Fruit fly (Drosophila melanogaster): ENCODE results near the gene CG5131.

CG5131 gene

dm6 chr2L:17466950-17467349, 17.4 kb upstream of the CG5131 start:
- TF ChIP-seq lola (GFP tag; optimal IDR thresholded peaks at IDR 0.05) = no peak
- no peak for TF ChIP-seq sv (GFP tag; optimal IDR thresholded peaks at IDR 0.05)
- TF ChIP-seq rgr (GFP tag; optimal IDR thresholded peaks at IDR 0.05) = peak; percentile 1
- no peak for TF ChIP-seq psq (GFP tag; optimal IDR thresholded peaks at IDR 0.05)
- TF ChIP-seq usp (GFP tag; optimal IDR thresholded peaks at IDR 0.05) = no peak
- TF ChIP-seq foxo (GFP tag; optimal IDR thresholded peaks at IDR 0.05) = peak in 1 of 2 experiments; percentile 28
- TF ChIP-seq Hr83 (GFP tag; optimal IDR thresholded peaks at IDR 0.05; ENCODE audit: poor library complexity, severe bottlenecking) = no peak
- no peak for TF ChIP-seq CG32264 (GFP tag; optimal IDR thresholded peaks at IDR 0.05)
- TF ChIP-seq fru (GFP tag; optimal IDR thresholded peaks at IDR 0.05) = peak; percentile 28

dm6 chr2L:17470630-17471029, 13.7 kb upstream of the CG5131 start:
- TF ChIP-seq Hr83 (GFP tag; optimal IDR thresholded peaks at IDR 0.05; ENCODE audit: poor library complexity, severe bottlenecking) (peak; percentile 89), Sp1 (GFP tag; optimal IDR thresholded peaks at IDR 0.05) (peak; percentile 20), br (GFP tag; optimal IDR thresholded peaks at IDR 0.05) (peak; percentile 32), h (GFP tag; optimal IDR thresholded peaks at IDR 0.05) (peak; percentile 69), CG9705 (GFP tag; optimal IDR thresholded peaks at IDR 0.05) (peak; percentile 19), N (GFP tag; optimal IDR thresholded peaks at IDR 0.05) (no peak), Abd-B (GFP tag; optimal IDR thresholded peaks at IDR 0.05) (no peak), Vsx2 (GFP tag; optimal IDR thresholded peaks at IDR 0.05; ENCODE audit: partially characterized antibody) (no peak), brk (GFP tag; optimal IDR thresholded peaks at IDR 0.05) (no peak), Dif (GFP tag; optimal IDR thresholded peaks at IDR 0.05; ENCODE audit: partially characterized antibody) (no peak), GATAd (GFP tag; optimal IDR thresholded peaks at IDR 0.05) (no peak), sv (GFP tag; optimal IDR thresholded peaks at IDR 0.05) (no peak), pan (optimal IDR thresholded peaks at IDR 0.05) (no peak), jim (GFP tag; optimal IDR thresholded peaks at IDR 0.05) (peak; percentile 36), fru (GFP tag; optimal IDR thresholded peaks at IDR 0.05) (no peak), woc (GFP tag; optimal IDR thresholded peaks at IDR 0.05) (no peak), Myc (optimal IDR thresholded peaks at IDR 0.05) (no peak), dl (GFP tag; optimal IDR thresholded peaks at IDR 0.05; ENCODE audit: insufficient read depth in 1 of 2, partially characterized antibody in 2 of 2) (no peak), sage (GFP tag; optimal IDR thresholded peaks at IDR 0.05) (no peak), tai (GFP tag; optimal IDR thresholded peaks at IDR 0.05) (no peak), Mio (GFP tag; optimal IDR thresholded peaks at IDR 0.05) (no peak), Jra (GFP tag; optimal IDR thresholded peaks at IDR 0.05) (peak; percentile 45), dmrt93B (GFP tag; optimal IDR thresholded peaks at IDR 0.05) (peak; percentile 30), CG32264 (GFP tag; optimal IDR thresholded peaks at IDR 0.05) (peak; percentile 8), foxo (GFP tag; optimal IDR thresholded peaks at IDR 0.05) (peak in 1 of 2 experiments; percentile 58), HLH106 (tag; optimal IDR thresholded peaks at IDR 0.05) (peak; percentile 33), CrebA (GFP tag; optimal IDR thresholded peaks at IDR 0.05; ENCODE audit: borderline replicate concordance) (no peak), Hr78 (GFP tag; optimal IDR thresholded peaks at IDR 0.05) (no peak), rgr (GFP tag; optimal IDR thresholded peaks at IDR 0.05) (peak; percentile 80), Rel (GFP tag; optimal IDR thresholded peaks at IDR 0.05) (no peak), Rel (tag; optimal IDR thresholded peaks at IDR 0.05) (no peak), Dfd (GFP tag; optimal IDR thresholded peaks at IDR 0.05) (no peak), ey (GFP tag; optimal IDR thresholded peaks at IDR 0.05) (no peak), Hnf4 (GFP tag; optimal IDR thresholded peaks at IDR 0.05) (peak; percentile 80), psq (GFP tag; optimal IDR thresholded peaks at IDR 0.05) (peak; percentile 50), lola (GFP tag; optimal IDR thresholded peaks at IDR 0.05) (no peak), OdsH (GFP tag; optimal IDR thresholded peaks at IDR 0.05) (peak; percentile 81), dsf (GFP tag; optimal IDR thresholded peaks at IDR 0.05; ENCODE audit: borderline replicate concordance) (no peak), usp (GFP tag; optimal IDR thresholded peaks at IDR 0.05) (no peak)

- TF ChIP-seq Dif (GFP tag; optimal IDR thresholded peaks at IDR 0.05; ENCODE audit: partially characterized antibody) (peak; percentile 22), pan (optimal IDR thresholded peaks at IDR 0.05) (no peak)
These were observed 12.8 kb upstream of the CG5131 start, which contains the start of gene Sgt for dm6 chr2L:17471524-17471923. Gene Sgt, plus strand, starts transcription at chr2L:17471603.

All from whole organism, wandering third instar larva.